Fruit fly (Drosophila melanogaster) whole organism, wandering third instar larva: ENCODE data around the gene wwk.

ENCODE experiments used
- Abd-B ChIP-seq: fragments of >200 bp; optimal IDR thresholded peaks from 2 replicates; lab custom pipeline; 2017; ENCODE audit warnings: missing biosample characterization, missing genetic modification characterization
- Dfd ChIP-seq: fragments of >200 bp; optimal IDR thresholded peaks from 2 replicates; lab custom pipeline; 2017; ENCODE audit warnings: missing biosample characterization, missing genetic modification characterization
- Dif ChIP-seq: fragments of 200-275, 200-300 bp; sonication (Bioruptor generic); optimal IDR thresholded peaks from 2 replicates; lab custom pipeline; 2018; ENCODE audit warnings: missing biosample characterization, missing genetic modification characterization; ENCODE audit not compliant: partially characterized antibody
- Hnf4 ChIP-seq: fragments of 200-800 bp; sonication (Bioruptor generic); optimal IDR thresholded peaks from 2 replicates; lab custom pipeline; 2016; ENCODE audit warnings: missing biosample characterization, mild to moderate bottlenecking, missing genetic modification characterization
- Hr78 ChIP-seq: fragments of >200 bp; optimal IDR thresholded peaks from 2 replicates; lab custom pipeline; 2017; ENCODE audit warnings: missing biosample characterization, missing genetic modification characterization
- Vsx2 ChIP-seq: fragments of 200-300, 225-300 bp; sonication (Bioruptor generic); optimal IDR thresholded peaks from 2 replicates; lab custom pipeline; 2018; ENCODE audit warnings: missing biosample characterization, missing genetic modification characterization; ENCODE audit not compliant: partially characterized antibody
- br ChIP-seq: fragments of 200-800 bp; sonication (Bioruptor generic); optimal IDR thresholded peaks from 2 replicates; lab custom pipeline; 2016; ENCODE audit warnings: missing biosample characterization, missing genetic modification characterization
- ey ChIP-seq: fragments of 200-800 bp; sonication (Bioruptor generic); optimal IDR thresholded peaks from 2 replicates; lab custom pipeline; 2016; ENCODE audit warnings: missing biosample characterization, missing genetic modification characterization
- foxo ChIP-seq, 2 experiments: fragments of 200-800 bp; sonication (Bioruptor generic); optimal IDR thresholded peaks; 2 replicates in 1 of 2; 3 replicates in 1 of 2; lab custom pipeline; 2016 to 2017; ENCODE audit warnings: missing biosample characterization in 2 of 2, missing genetic modification characterization in 2 of 2
- fru ChIP-seq: fragments of 200-800 bp; sonication (Bioruptor generic); optimal IDR thresholded peaks from 3 replicates; lab custom pipeline; 2016; ENCODE audit warnings: missing biosample characterization, mild to moderate bottlenecking, missing genetic modification characterization
- h ChIP-seq: fragments of 200-800 bp; sonication (Bioruptor generic); optimal IDR thresholded peaks from 3 replicates; lab custom pipeline; 2016; ENCODE audit warnings: missing biosample characterization, mild to moderate bottlenecking, missing genetic modification characterization
- lola ChIP-seq: fragments of >200 bp; optimal IDR thresholded peaks from 2 replicates; lab custom pipeline; 2017; ENCODE audit warnings: missing biosample characterization, missing genetic modification characterization
- sage ChIP-seq: fragments of 200-800 bp; sonication (Bioruptor generic); optimal IDR thresholded peaks from 2 replicates; lab custom pipeline; 2016; ENCODE audit warnings: missing biosample characterization, mild to moderate bottlenecking, missing genetic modification characterization
- woc ChIP-seq: sonication (Bioruptor generic); optimal IDR thresholded peaks from 2 replicates; lab custom pipeline; 2016; ENCODE audit warnings: missing biosample characterization, mild to moderate bottlenecking, missing genetic modification characterization

dm6 chr2L:15065663-15066062 is 8.9 kb upstream of the wwk start:
- TF ChIP-seq lola (no peak), Vsx2 (GFP tag; lab: Kevin White, UChicago) (no peak), Dif (GFP tag; lab: Kevin White, UChicago) (no peak), fru (GFP tag; lab: Kevin White, UChicago) (no peak), h (GFP tag; lab: Kevin White, UChicago) (no peak), Abd-B (GFP tag; lab: Kevin White, UChicago) (no peak), Hr78 (no peak), br (GFP tag; lab: Kevin White, UChicago) (no peak), ey (no peak), Hnf4 (GFP tag; lab: Kevin White, UChicago) (no peak), Dfd (GFP tag; lab: Kevin White, UChicago) (no peak), woc (GFP tag; lab: Kevin White, UChicago) (no peak), sage (GFP tag; lab: Kevin White, UChicago) (no peak), foxo (GFP tag; optimal IDR thresholded peaks at IDR 0.05; lab: Kevin White, UChicago) (no peak)
